Fruit fly (Drosophila melanogaster) whole organism, pupa: Measurements from ENCODE around the gene Hasp.
A peak's percentile ranks its signal among the peaks of the same experiment; 100 is the strongest.

Experiments used
- CG14655 ChIP-seq: fragments of 200-800 bp; sonication (Bioruptor generic); optimal IDR thresholded peaks from 3 replicates; lab custom pipeline; 2017; ENCODE audit warnings: mild to moderate bottlenecking, missing biosample characterization, missing genetic modification reagents, missing genetic modification characterization
- CG34367 ChIP-seq: fragments of 200-800 bp; sonication (Bioruptor generic); optimal IDR thresholded peaks from 2 replicates; lab custom pipeline; 2018; ENCODE audit warnings: missing biosample characterization, mild to moderate bottlenecking, missing genetic modification characterization
- D1 ChIP-seq: fragments of 200-800 bp; sonication (Bioruptor generic); optimal IDR thresholded peaks from 2 replicates; lab custom pipeline; 2018; ENCODE audit warnings: missing biosample characterization, mild to moderate bottlenecking, missing genetic modification characterization, moderate library complexity
- EcR ChIP-seq: fragments of 200-800 bp; sonication (Bioruptor generic); optimal IDR thresholded peaks from 3 replicates; lab custom pipeline; 2019; ENCODE audit warnings: missing biosample characterization, missing genetic modification characterization, mild to moderate bottlenecking, moderate library complexity, missing genetic modification reagents
- Snoo ChIP-seq: fragments of 200-800 bp; sonication (Bioruptor generic); optimal IDR thresholded peaks from 3 replicates; lab custom pipeline; 2017; ENCODE audit warnings: missing biosample characterization, mild to moderate bottlenecking, missing genetic modification characterization, inconsistent platforms
- rn ChIP-seq: fragments of 200-800 bp; sonication (Bioruptor generic); IDR thresholded peaks from 2 replicates; pipeline ENCODE4 v1.3.6; 2022; ENCODE audit warnings: missing biosample characterization, missing genetic modification characterization

- TF ChIP-seq CG34367 (no peak), D1 (no peak), EcR (GFP tag; lab: Kevin White, UChicago) (peak; percentile 19), rn (no peak), CG14655 (GFP tag; lab: Kevin White, UChicago) (no peak), Snoo (tag; lab: Kevin White, UChicago) (no peak)
Observed at dm6 chr2L:19492934-19493686, 23.9 kb downstream of the Hasp start, which contains the start of the genes swm and Ctu2.
